Worm (Caenorhabditis elegans): ENCODE data around the gene ZK1010.5.

ZK1010.5 gene

ce11 chrIII:12978473-12979174 is 8.7 kb downstream of the ZK1010.5 start, which contains the start of the genes ubq-2 and frg-1 (continued):
- TF ChIP-seq mcd-1 (GFP tag; IDR thresholded peaks at IDR 0.05) (peak; percentile 90), nhr-179 (tag; optimal IDR thresholded peaks at IDR 0.05) (no peak), ztf-25 (GFP tag; IDR thresholded peaks at IDR 0.05) (no peak), F57A8.1 (GFP tag; optimal IDR thresholded peaks at IDR 0.05) (no peak), gei-17 (GFP tag; optimal IDR thresholded peaks at IDR 0.05) (peak; percentile 57), sptf-2 (GFP tag; optimal IDR thresholded peaks at IDR 0.05) (no peak), F55B11.4 (tag; optimal IDR thresholded peaks at IDR 0.05; ENCODE audit: borderline replicate concordance, insufficient read depth) (no peak), hlh-12 (tag; optimal IDR thresholded peaks at IDR 0.05) (no peak), snpc-1.3 (tag; optimal IDR thresholded peaks at IDR 0.05; ENCODE audit: insufficient read depth) (peak; percentile 49), lin-40 (tag; optimal IDR thresholded peaks at IDR 0.05) (peak; percentile 84), Y53G8AR.9 (GFP tag; conservative IDR thresholded peaks at IDR 0.05) (peak; percentile 77), F39B2.1 (GFP tag; IDR thresholded peaks at IDR 0.05) (no peak), die-1 (tag; optimal IDR thresholded peaks at IDR 0.05) (no peak), aptf-3 (GFP tag; IDR thresholded peaks at IDR 0.05) (no peak), nhr-120 (GFP tag; IDR thresholded peaks at IDR 0.05) (no peak), K12H6.12 (tag; optimal IDR thresholded peaks at IDR 0.05) (peak; percentile 68), D2030.7 (GFP tag; IDR thresholded peaks at IDR 0.05) (peak; percentile 79), aptf-2 (GFP tag; conservative IDR thresholded peaks at IDR 0.05) (no peak), ztf-26 (tag; optimal IDR thresholded peaks at IDR 0.05) (no peak), Y53F4B.3 (GFP tag; IDR thresholded peaks at IDR 0.05) (no peak), somi-1 (GFP tag; optimal IDR thresholded peaks at IDR 0.05) (no peak), nhr-27 (tag; optimal IDR thresholded peaks at IDR 0.05) (no peak), rcor-1 (GFP tag; IDR thresholded peaks at IDR 0.05) (peak; percentile 80), lin-54 (GFP tag; optimal IDR thresholded peaks at IDR 0.05) (peak; percentile 89), nhr-80 (tag; optimal IDR thresholded peaks at IDR 0.05) (no peak), unc-62 (GFP tag; optimal IDR thresholded peaks at IDR 0.05) (no peak), bed-2 (GFP tag; IDR thresholded peaks at IDR 0.05) (no peak), madf-10 (tag; optimal IDR thresholded peaks at IDR 0.05) (peak; percentile 37), F49E8.2 (tag; optimal IDR thresholded peaks at IDR 0.05; ENCODE audit: insufficient read depth) (peak; percentile 72), unc-130 (GFP tag; optimal IDR thresholded peaks at IDR 0.05) (no peak), snpc-4 (GFP tag; optimal IDR thresholded peaks at IDR 0.05) (peak; percentile 35), snpc-4 (tag; optimal IDR thresholded peaks at IDR 0.05) (peak; percentile 3 to 56 (median 41)), hmg-1.2 (GFP tag; IDR thresholded peaks at IDR 0.05) (peak; percentile 43), cebp-2 (GFP tag; IDR thresholded peaks at IDR 0.05) (no peak), C17E4.6 (GFP tag; IDR thresholded peaks at IDR 0.05) (peak; percentile 36; the same call in 1 of the 2 replicates), ets-4 (GFP tag; optimal IDR thresholded peaks at IDR 0.05) (no peak), F33H1.4 (GFP tag; IDR thresholded peaks at IDR 0.05) (peak; percentile 98), Y79H2A.3 (GFP tag; conservative IDR thresholded peaks at IDR 0.05) (no peak), Y67H2A.10 (GFP tag; conservative IDR thresholded peaks at IDR 0.05) (no peak), B0019.2 (GFP tag; conservative IDR thresholded peaks at IDR 0.05) (no peak; the same call in none of the 2 replicates), mel-28 (tag; optimal IDR thresholded peaks at IDR 0.05; ENCODE audit: borderline replicate concordance) (no peak), xnd-1 (tag; optimal IDR thresholded peaks at IDR 0.05) (peak; percentile 64), tbx-9 (tag; optimal IDR thresholded peaks at IDR 0.05; ENCODE audit: borderline replicate concordance) (no peak), hlh-26 (GFP tag; conservative IDR thresholded peaks at IDR 0.05) (no peak), let-526 (GFP tag; IDR thresholded peaks at IDR 0.05) (0 out of 2 replicates have a peak, but pooled peaks have one; percentile 60), nfya-2 (GFP tag; IDR thresholded peaks at IDR 0.05) (no peak), lin-35 (GFP tag; optimal IDR thresholded peaks at IDR 0.05) (peak in 2 of 3 experiments; percentile 22 to 70), madf-6 (GFP tag; IDR thresholded peaks at IDR 0.05) (peak; percentile 92)

All from whole organism, young adult.